Fruit fly (Drosophila melanogaster) whole organism: ENCODE data around the gene CG5969.

Experiments
- CG8478 ChIP-seq: fragments of >200 bp; optimal IDR thresholded peaks from 2 replicates; lab custom pipeline; 2018; ENCODE audit warnings: inconsistent platforms
- pan ChIP-seq: fragments of >200 bp; optimal IDR thresholded peaks from 2 replicates; lab custom pipeline; 2017
- psq ChIP-seq: fragments of >200 bp; optimal IDR thresholded peaks from 2 replicates; lab custom pipeline; 2017
- usp ChIP-seq: fragments of >200 bp; optimal IDR thresholded peaks from 2 replicates; lab custom pipeline; 2017; ENCODE audit warnings: missing biosample characterization, missing genetic modification characterization, mixed read lengths

DNA sequence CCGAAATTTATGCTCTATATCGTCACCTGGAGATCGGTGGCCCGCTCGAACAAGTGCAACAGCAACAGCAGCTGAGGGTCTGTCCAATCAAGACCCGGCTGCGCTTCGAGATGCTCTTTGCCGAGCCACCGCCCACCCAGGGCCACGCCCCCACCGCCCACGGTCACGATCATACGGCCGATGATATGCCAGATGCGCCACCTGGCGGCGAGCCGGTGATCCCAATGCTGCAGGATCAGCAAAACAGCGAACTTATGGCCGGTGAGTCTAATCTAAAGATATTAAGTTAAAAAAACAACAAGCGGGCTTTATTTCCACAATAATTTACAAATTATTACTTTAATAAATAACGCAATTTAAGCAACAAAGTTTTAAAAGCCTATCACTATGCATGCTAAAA is 24.6 kb downstream of the CG5969 start:
- no peak for TF ChIP-seq psq (lab: Kevin White, UChicago)
- no peak for TF ChIP-seq pan
- TF ChIP-seq usp = no peak
- TF ChIP-seq CG8478 = no peak
